Worm (Caenorhabditis elegans) whole organism, late embryonic: ENCODE measurements around the gene R04B5.11.

Experiments
- F13H6.1 ChIP-seq: sonication (generic microtip); optimal IDR thresholded peaks from 2 replicates; lab custom pipeline; 2016; ENCODE audit warnings: missing genetic modification characterization, missing compliant biosample characterization
- ahr-1 ChIP-seq: sonication (generic microtip); optimal IDR thresholded peaks from 2 replicates; lab custom pipeline; 2016; ENCODE audit warnings: missing genetic modification characterization, missing compliant biosample characterization
- ama-1 ChIP-seq: fragments of 150-350 bp; optimal IDR thresholded peaks from 2 replicates; lab custom pipeline; 2014
- ceh-14 ChIP-seq: sonication (generic microtip); optimal IDR thresholded peaks from 2 replicates; lab custom pipeline; 2016; ENCODE audit warnings: missing genotype, missing genetic modification characterization, missing compliant biosample characterization
- ceh-18 ChIP-seq: sonication (generic microtip); optimal IDR thresholded peaks from 2 replicates; lab custom pipeline; 2016; ENCODE audit warnings: missing genetic modification characterization, missing compliant biosample characterization
- ceh-19 ChIP-seq: fragments of 200-800 bp; sonication (Bioruptor generic); optimal IDR thresholded peaks from 2 replicates; lab custom pipeline; 2018; ENCODE audit warnings: mild to moderate bottlenecking, missing genetic modification characterization, missing compliant biosample characterization
- ceh-2 ChIP-seq: sonication (generic microtip); optimal IDR thresholded peaks from 2 replicates; lab custom pipeline; 2016; ENCODE audit warnings: missing genotype, missing genetic modification characterization, missing compliant biosample characterization
- ceh-22 ChIP-seq: sonication (generic microtip); optimal IDR thresholded peaks from 2 replicates; lab custom pipeline; 2017; ENCODE audit warnings: missing biosample characterization, missing genetic modification characterization
- ceh-24 ChIP-seq: sonication (generic microtip); optimal IDR thresholded peaks from 2 replicates; lab custom pipeline; 2016; ENCODE audit warnings: mild to moderate bottlenecking, missing genetic modification characterization, missing compliant biosample characterization
- ceh-30 ChIP-seq: fragments of 150-350 bp; optimal IDR thresholded peaks from 2 replicates; lab custom pipeline; 2014; ENCODE audit warnings: missing biosample characterization, missing genetic modification characterization
- ceh-31 ChIP-seq: sonication (generic microtip); optimal IDR thresholded peaks from 2 replicates; lab custom pipeline; 2016; ENCODE audit warnings: missing genetic modification characterization, missing compliant biosample characterization
- ceh-34 ChIP-seq: sonication (generic microtip); optimal IDR thresholded peaks from 2 replicates; lab custom pipeline; 2016; ENCODE audit warnings: mild to moderate bottlenecking, missing genetic modification characterization, missing compliant biosample characterization
- ceh-48 ChIP-seq: sonication (generic microtip); optimal IDR thresholded peaks from 2 replicates; lab custom pipeline; 2016; ENCODE audit warnings: missing genetic modification characterization, inconsistent platforms, missing compliant biosample characterization
- che-1 ChIP-seq: sonication (generic microtip); optimal IDR thresholded peaks from 2 replicates; lab custom pipeline; 2016; ENCODE audit warnings: mild to moderate bottlenecking, missing genetic modification characterization, missing compliant biosample characterization
- dmd-4 ChIP-seq: sonication (generic microtip); optimal IDR thresholded peaks from 2 replicates; lab custom pipeline; 2016; ENCODE audit warnings: borderline replicate concordance, missing genetic modification characterization, missing compliant biosample characterization
- dve-1 ChIP-seq: sonication (generic microtip); optimal IDR thresholded peaks from 2 replicates; lab custom pipeline; 2017; ENCODE audit warnings: antibody characterized with exemption, mild to moderate bottlenecking, missing genetic modification characterization, missing compliant biosample characterization
- ets-4 ChIP-seq: sonication (generic microtip); optimal IDR thresholded peaks from 2 replicates; lab custom pipeline; 2016; ENCODE audit warnings: missing genetic modification characterization, missing compliant biosample characterization
- fax-1 ChIP-seq: sonication (generic microtip); optimal IDR thresholded peaks from 2 replicates; lab custom pipeline; 2016; ENCODE audit warnings: missing genotype, missing genetic modification characterization, missing compliant biosample characterization
- fkh-10 ChIP-seq: fragments of 150-350 bp; optimal IDR thresholded peaks from 2 replicates; lab custom pipeline; 2014; ENCODE audit warnings: missing biosample characterization, missing genetic modification reagents, missing genetic modification characterization
- hlh-13 ChIP-seq: fragments of 200-800 bp; sonication (Bioruptor generic); optimal IDR thresholded peaks from 2 replicates; lab custom pipeline; 2018; ENCODE audit warnings: mild to moderate bottlenecking, missing genetic modification characterization, missing compliant biosample characterization
- hlh-15 ChIP-seq: sonication (generic microtip); optimal IDR thresholded peaks from 2 replicates; lab custom pipeline; 2016; ENCODE audit warnings: missing genetic modification characterization, missing compliant biosample characterization
- hlh-30 ChIP-seq: sonication (generic microtip); optimal IDR thresholded peaks from 2 replicates; lab custom pipeline; 2017; ENCODE audit warnings: antibody characterized with exemption, missing genetic modification characterization, missing compliant biosample characterization; ENCODE audit not compliant: insufficient read depth
- nfya-1 ChIP-seq: sonication (generic microtip); optimal IDR thresholded peaks from 2 replicates; lab custom pipeline; 2017; ENCODE audit warnings: missing genetic modification characterization, mild to moderate bottlenecking, missing compliant biosample characterization, antibody characterized with exemption, moderate library complexity
- npax-4 ChIP-seq: sonication (generic microtip); optimal IDR thresholded peaks from 2 replicates; lab custom pipeline; 2016; ENCODE audit warnings: missing genetic modification characterization, missing compliant biosample characterization
- pag-3 ChIP-seq: sonication (generic microtip); optimal IDR thresholded peaks from 2 replicates; lab custom pipeline; 2016; ENCODE audit warnings: missing compliant biosample characterization, missing genetic modification characterization, borderline replicate concordance
- pqm-1 ChIP-seq: sonication (generic microtip); optimal IDR thresholded peaks from 2 replicates; lab custom pipeline; 2016; ENCODE audit warnings: missing genetic modification characterization, missing compliant biosample characterization
- ref-2 ChIP-seq: sonication (generic microtip); optimal IDR thresholded peaks from 2 replicates; lab custom pipeline; 2016; ENCODE audit warnings: missing genetic modification characterization, missing compliant biosample characterization
- rnt-1 ChIP-seq: sonication (generic microtip); optimal IDR thresholded peaks from 2 replicates; lab custom pipeline; 2016; ENCODE audit warnings: missing genetic modification characterization, missing compliant biosample characterization
- sox-2 ChIP-seq: fragments of 200-800 bp; sonication (Bioruptor generic); IDR thresholded peaks from 2 replicates; pipeline ENCODE4 v1.3.6; 2022; ENCODE audit warnings: missing genetic modification reagents, missing genetic modification characterization, missing compliant biosample characterization
- sox-4 ChIP-seq: sonication (generic microtip); optimal IDR thresholded peaks from 2 replicates; lab custom pipeline; 2017; ENCODE audit warnings: mild to moderate bottlenecking, missing genetic modification characterization, inconsistent platforms, missing compliant biosample characterization
- syd-9 ChIP-seq: sonication (generic microtip); optimal IDR thresholded peaks from 2 replicates; lab custom pipeline; 2016; ENCODE audit warnings: mild to moderate bottlenecking, missing genetic modification characterization, moderate library complexity, missing compliant biosample characterization
- tbx-2 ChIP-seq: sonication (generic microtip); optimal IDR thresholded peaks from 2 replicates; lab custom pipeline; 2016; ENCODE audit warnings: missing genetic modification characterization, missing compliant biosample characterization
- tbx-7 ChIP-seq: sonication (generic microtip); optimal IDR thresholded peaks from 2 replicates; lab custom pipeline; 2016; ENCODE audit warnings: missing genotype, missing genetic modification characterization, missing compliant biosample characterization
- unc-3 ChIP-seq, 2 experiments: fragments of 200-800 bp in 1 of 2; sonication (Bioruptor generic) in 1 of 2; sonication (generic microtip) in 1 of 2; conservative IDR thresholded peaks in 1 of 2; optimal IDR thresholded peaks in 1 of 2; 2 replicates each; pipeline versions ENCODE4 v1.3.6 to Lab custom; 2016 to 2022; ENCODE audit warnings: missing compliant biosample characterization in 2 of 2, missing genetic modification characterization in 2 of 2, missing genetic modification reagents in 1 of 2
- unc-55 ChIP-seq: sonication (generic microtip); optimal IDR thresholded peaks from 2 replicates; lab custom pipeline; 2017; ENCODE audit warnings: missing biosample characterization, missing genetic modification reagents, missing genetic modification characterization
- unc-86 ChIP-seq: sonication (generic microtip); optimal IDR thresholded peaks from 2 replicates; lab custom pipeline; 2016; ENCODE audit warnings: missing genetic modification characterization, missing compliant biosample characterization

Gene R04B5.11

ce11 chrV:10086141-10086540, 4.9 kb downstream of the R04B5.11 start (continued):
- no peak for TF ChIP-seq sox-2 (GFP tag; lab: Robert Waterston, UW)
- TF ChIP-seq ama-1: no peak
- no peak for TF ChIP-seq npax-4 (tag; lab: Kevin White, UChicago)

ce11 chrV:10084864-10085263, 6.2 kb downstream of the R04B5.11 start, which contains the start of gene R04B5.6:
Gene R04B5.6, plus strand, starts transcription at chrV:10085164.
- TF ChIP-seq hlh-13 (GFP tag; lab: Kevin White, UChicago) (no peak), ceh-48 (tag; lab: Kevin White, UChicago) (no peak), syd-9 (tag; lab: Kevin White, UChicago) (no peak), ceh-34 (tag; lab: Kevin White, UChicago) (no peak), ref-2 (tag; lab: Kevin White, UChicago) (no peak), rnt-1 (tag; lab: Kevin White, UChicago) (no peak), hlh-30 (tag; lab: Kevin White, UChicago) (no peak), unc-86 (tag; lab: Kevin White, UChicago) (no peak), ets-4 (tag; lab: Kevin White, UChicago) (no peak), ahr-1 (tag; lab: Kevin White, UChicago) (no peak), pag-3 (tag; lab: Kevin White, UChicago) (no peak), fax-1 (tag; lab: Kevin White, UChicago) (no peak), ceh-24 (tag; lab: Kevin White, UChicago) (no peak), F13H6.1 (tag; lab: Kevin White, UChicago) (no peak), ceh-22 (no peak)

ce11 chrV:10083999-10084468, 7.0 kb downstream of the R04B5.11 start, which contains the start of gene nhr-12:
Gene nhr-12, minus strand, starts transcription at chrV:10084049.
- TF ChIP-seq ceh-2 (no peak), unc-55 (peak; percentile 54), ceh-30 (tag; lab: Kevin White, UChicago) (peak; percentile 100), ceh-18 (tag; lab: Kevin White, UChicago) (no peak)
- TF ChIP-seq, all 69 proteins: peak for 2

- no peak for TF ChIP-seq sox-4 (tag; lab: Kevin White, UChicago)
- peak; percentile 51 for TF ChIP-seq ceh-30 (tag; lab: Kevin White, UChicago)
Measured at ce11 chrV:10081636-10082035, 9.4 kb downstream of the R04B5.11 start, which contains the start of gene nhr-205. Gene nhr-205, minus strand, starts transcription at chrV:10081776.

ce11 chrV:10080905-10081304, 10.1 kb downstream of the R04B5.11 start:
- TF ChIP-seq dmd-4 (tag; lab: Kevin White, UChicago): no peak
- TF ChIP-seq hlh-15: no peak
- TF ChIP-seq ceh-31 (tag; lab: Kevin White, UChicago): no peak
- TF ChIP-seq pqm-1 (tag; lab: Kevin White, UChicago): no peak
- no peak for TF ChIP-seq che-1
- no peak for TF ChIP-seq tbx-7 (tag; lab: Kevin White, UChicago)
- no peak for TF ChIP-seq sox-2 (GFP tag; lab: Robert Waterston, UW)
- TF ChIP-seq npax-4 (tag; lab: Kevin White, UChicago): no peak
- no peak for TF ChIP-seq nfya-1 (tag; lab: Kevin White, UChicago)
- no peak for TF ChIP-seq unc-86 (tag; lab: Kevin White, UChicago)
- TF ChIP-seq tbx-2 (tag; lab: Kevin White, UChicago): no peak
- no peak for TF ChIP-seq ceh-18 (tag; lab: Kevin White, UChicago)
- no peak for TF ChIP-seq ceh-14
- TF ChIP-seq fax-1 (tag; lab: Kevin White, UChicago): no peak
- no peak for TF ChIP-seq ceh-19 (GFP tag; lab: Kevin White, UChicago)
- TF ChIP-seq unc-3 (GFP tag; conservative IDR thresholded peaks at IDR 0.05; lab: Robert Waterston, UW): no peak
- no peak for TF ChIP-seq unc-3 (tag; optimal IDR thresholded peaks at IDR 0.05; lab: Kevin White, UChicago)
- no peak for TF ChIP-seq fkh-10
- TF ChIP-seq dve-1: no peak
